Fruit fly (Drosophila melanogaster) whole organism, pupa: Measurements from ENCODE around the gene Snx3.

Experiments used
- CG10348 ChIP-seq: fragments of 200-800 bp; sonication (Bioruptor generic); IDR thresholded peaks from 2 replicates; pipeline ENCODE4 v1.3.6; 2022; ENCODE audit warnings: missing biosample characterization, missing genetic modification characterization
- CG12605 ChIP-seq: fragments of 200-800 bp; sonication (Bioruptor generic); IDR thresholded peaks from 2 replicates; pipeline ENCODE4 v1.3.6; 2022; ENCODE audit warnings: missing biosample characterization, missing genetic modification characterization
- CG13204 ChIP-seq: fragments of 200-800 bp; sonication (Bioruptor generic); optimal IDR thresholded peaks from 2 replicates; lab custom pipeline; 2018; ENCODE audit warnings: missing biosample characterization, mild to moderate bottlenecking, missing genetic modification characterization, moderate library complexity
- CG14655 ChIP-seq: fragments of 200-800 bp; sonication (Bioruptor generic); optimal IDR thresholded peaks from 3 replicates; lab custom pipeline; 2017; ENCODE audit warnings: mild to moderate bottlenecking, missing biosample characterization, missing genetic modification reagents, missing genetic modification characterization
- CG15710 ChIP-seq: fragments of 200-800 bp; sonication (Bioruptor generic); optimal IDR thresholded peaks from 2 replicates; lab custom pipeline; 2018; ENCODE audit warnings: missing biosample characterization, mild to moderate bottlenecking, missing genetic modification characterization, moderate library complexity
- CG17806 ChIP-seq: fragments of 200-800 bp; sonication (Bioruptor generic); optimal IDR thresholded peaks from 2 replicates; lab custom pipeline; 2018; ENCODE audit warnings: missing biosample characterization, mild to moderate bottlenecking, missing genetic modification characterization, moderate library complexity
- CG32121 ChIP-seq: fragments of 200-800 bp; sonication (Bioruptor generic); IDR thresholded peaks from 2 replicates; pipeline ENCODE4 v1.3.6; 2022; ENCODE audit warnings: missing biosample characterization, missing genetic modification characterization
- CG34367 ChIP-seq: fragments of 200-800 bp; sonication (Bioruptor generic); optimal IDR thresholded peaks from 2 replicates; lab custom pipeline; 2018; ENCODE audit warnings: missing biosample characterization, mild to moderate bottlenecking, missing genetic modification characterization
- CG4496 ChIP-seq: fragments of 200-800 bp; sonication (Bioruptor generic); IDR thresholded peaks from 3 replicates; pipeline ENCODE4 v1.3.6; 2022; ENCODE audit warnings: missing biosample characterization, missing genetic modification characterization
- CG8159 ChIP-seq: fragments of 200-800 bp; sonication (Bioruptor generic); optimal IDR thresholded peaks from 3 replicates; lab custom pipeline; 2018; ENCODE audit warnings: missing biosample characterization, mild to moderate bottlenecking, missing genetic modification characterization, moderate library complexity
- CG8301 ChIP-seq: fragments of 200-800 bp; sonication (Bioruptor generic); optimal IDR thresholded peaks from 2 replicates; lab custom pipeline; 2018; ENCODE audit warnings: missing biosample characterization, mild to moderate bottlenecking, missing genetic modification characterization
- CG9948 ChIP-seq: fragments of 200-800 bp; sonication (Bioruptor generic); optimal IDR thresholded peaks from 2 replicates; lab custom pipeline; 2018; ENCODE audit warnings: missing biosample characterization, mild to moderate bottlenecking, missing genetic modification characterization, moderate library complexity
- D1 ChIP-seq: fragments of 200-800 bp; sonication (Bioruptor generic); optimal IDR thresholded peaks from 2 replicates; lab custom pipeline; 2018; ENCODE audit warnings: missing biosample characterization, mild to moderate bottlenecking, missing genetic modification characterization, moderate library complexity
- EcR ChIP-seq: fragments of 200-800 bp; sonication (Bioruptor generic); optimal IDR thresholded peaks from 3 replicates; lab custom pipeline; 2019; ENCODE audit warnings: missing biosample characterization, missing genetic modification characterization, mild to moderate bottlenecking, moderate library complexity, missing genetic modification reagents
- Ets98B ChIP-seq: fragments of 200-800 bp; sonication (Bioruptor generic); IDR thresholded peaks from 2 replicates; pipeline ENCODE4 v1.3.6; 2022; ENCODE audit warnings: missing biosample characterization, missing genetic modification characterization
- Pif1A ChIP-seq: fragments of 200-800 bp; sonication (Bioruptor generic); optimal IDR thresholded peaks from 3 replicates; lab custom pipeline; 2016; ENCODE audit warnings: missing biosample characterization, missing genetic modification characterization
- Pif1B ChIP-seq: fragments of 200-800 bp; sonication (Bioruptor generic); optimal IDR thresholded peaks from 3 replicates; lab custom pipeline; 2016; ENCODE audit warnings: missing biosample characterization, missing genetic modification characterization
- Snoo ChIP-seq: fragments of 200-800 bp; sonication (Bioruptor generic); optimal IDR thresholded peaks from 3 replicates; lab custom pipeline; 2017; ENCODE audit warnings: missing biosample characterization, mild to moderate bottlenecking, missing genetic modification characterization, inconsistent platforms
- fd96Ca ChIP-seq: fragments of 200-800 bp; sonication (Bioruptor generic); IDR thresholded peaks from 3 replicates; pipeline ENCODE4 v1.3.6; 2022; ENCODE audit warnings: missing biosample characterization, missing genetic modification characterization
- gl ChIP-seq: fragments of 200-800 bp; sonication (Bioruptor generic); optimal IDR thresholded peaks from 2 replicates; lab custom pipeline; 2018; ENCODE audit warnings: missing biosample characterization, mild to moderate bottlenecking, missing genetic modification characterization
- rn ChIP-seq: fragments of 200-800 bp; sonication (Bioruptor generic); IDR thresholded peaks from 2 replicates; pipeline ENCODE4 v1.3.6; 2022; ENCODE audit warnings: missing biosample characterization, missing genetic modification characterization

Gene Snx3

dm6 chr3R:12641620-12642019 is 13.8 kb downstream of the Snx3 start:
- no peak for TF ChIP-seq CG9948 (tag; lab: Kevin White, UChicago)
- no peak for TF ChIP-seq CG14655
- TF ChIP-seq EcR (GFP tag; lab: Kevin White, UChicago), result no peak
- TF ChIP-seq Ets98B, result no peak
- TF ChIP-seq CG10348, result no peak
- no peak for TF ChIP-seq CG12605 (GFP tag; lab: Robert Waterston, UW)
- TF ChIP-seq CG32121 (GFP tag; lab: Robert Waterston, UW), result no peak
- TF ChIP-seq CG15710 (tag; lab: Kevin White, UChicago), result no peak
- TF ChIP-seq CG4496, result no peak
- no peak for TF ChIP-seq rn
- TF ChIP-seq gl (tag; lab: Kevin White, UChicago), result no peak
- no peak for TF ChIP-seq D1 (tag; lab: Kevin White, UChicago)
- TF ChIP-seq CG13204 (GFP tag; lab: Kevin White, UChicago), result no peak
- no peak for TF ChIP-seq Snoo
- TF ChIP-seq, all 21 proteins: peak for 0

DNA sequence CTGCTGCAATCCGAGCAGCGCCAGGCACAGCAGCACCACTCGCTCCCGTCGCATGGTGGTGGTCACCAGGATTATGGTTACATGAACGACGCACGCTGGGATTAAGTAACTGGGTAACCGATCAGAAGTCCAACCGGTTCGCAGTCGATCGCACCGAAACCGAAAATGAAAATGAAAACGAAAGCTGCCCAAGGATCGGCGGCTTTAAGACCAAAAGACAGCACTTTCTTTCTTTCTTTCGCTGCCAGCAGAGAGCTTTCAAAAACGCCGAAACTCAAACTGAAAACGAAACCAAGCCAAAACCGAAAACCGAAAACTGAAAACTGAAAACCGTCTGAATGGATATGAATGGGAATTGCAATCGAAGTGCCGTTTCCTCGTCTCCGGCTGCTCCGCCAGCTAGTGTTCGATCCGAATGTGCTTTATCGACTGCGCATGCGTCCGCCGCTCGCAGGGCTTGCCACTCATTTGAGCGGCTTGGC is 14.3 kb downstream of the Snx3 start, which contains the start of gene CG6753:
Gene CG6753 (minus strand): TSS at position 432 of the 482 bp plus-strand sequence.
- TF ChIP-seq fd96Ca (no peak), CG8159 (tag; lab: Kevin White, UChicago) (no peak), CG34367 (tag; lab: Kevin White, UChicago) (no peak), CG9948 (tag; lab: Kevin White, UChicago) (no peak), Ets98B (no peak)

DNA sequence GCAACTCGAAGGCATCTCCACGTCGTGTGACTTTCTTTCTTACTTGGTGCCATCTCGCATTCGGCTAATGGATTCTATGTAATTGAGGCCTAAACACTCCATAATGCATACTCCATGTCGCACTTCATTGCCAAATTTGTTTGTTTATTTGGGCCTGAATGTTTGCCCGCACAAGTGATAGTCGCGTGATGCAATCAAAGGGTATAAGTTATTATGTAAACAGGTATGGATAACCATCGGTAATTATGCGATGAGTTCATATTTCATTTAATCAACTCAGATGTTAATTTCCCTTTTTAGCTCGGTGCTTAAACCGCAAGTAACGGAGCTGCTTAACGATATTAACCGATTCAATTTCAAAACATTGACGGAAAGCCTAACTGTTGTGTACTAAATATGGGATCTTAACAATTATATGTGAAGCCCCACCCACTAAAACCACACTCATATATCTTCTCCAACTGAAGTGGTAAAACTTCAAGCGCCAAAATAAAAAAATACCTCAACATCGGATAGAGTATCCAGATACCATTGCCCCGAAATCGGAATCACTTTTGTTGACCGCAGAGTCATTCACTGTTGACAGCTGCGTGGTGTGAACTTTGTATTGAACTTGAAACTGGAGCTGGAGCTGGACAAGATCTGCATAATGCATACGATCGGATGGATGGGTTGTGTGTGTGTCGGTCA is 16.9 kb downstream of the Snx3 start:
- TF ChIP-seq Pif1A (peak; percentile 27), Ets98B (no peak), Pif1B (no peak), CG8159 (tag; lab: Kevin White, UChicago) (peak; percentile 9), EcR (GFP tag; lab: Kevin White, UChicago) (peak; percentile 61), CG8301 (no peak)

DNA sequence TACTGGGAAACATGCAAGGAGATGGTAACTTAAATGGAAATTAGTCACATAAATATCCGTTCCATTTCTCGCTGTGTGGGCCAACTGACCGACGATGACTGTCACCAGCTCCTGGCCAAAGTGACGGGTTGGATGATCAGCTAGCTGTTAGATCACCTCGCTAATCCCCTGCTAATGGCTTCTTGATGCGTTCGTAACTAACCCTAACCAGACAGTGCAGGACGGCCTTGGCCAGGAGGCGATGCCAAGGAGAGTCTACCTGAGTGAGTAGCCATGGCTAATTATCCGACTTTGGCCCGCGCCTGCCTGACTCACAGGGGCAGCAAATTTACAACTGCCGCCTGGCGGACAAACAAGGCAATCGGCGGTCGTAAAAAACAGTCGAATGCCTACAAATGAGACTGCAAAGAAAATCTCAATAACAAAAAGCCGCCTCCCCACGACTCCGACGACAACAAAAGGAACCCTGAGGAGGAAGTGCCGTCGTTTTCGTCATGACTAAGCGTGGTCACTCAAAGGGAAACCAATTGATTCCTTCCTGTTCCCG is 18.0 kb downstream of the Snx3 start:
- TF ChIP-seq CG8159 (tag; lab: Kevin White, UChicago), result no peak
- no peak for TF ChIP-seq EcR (GFP tag; lab: Kevin White, UChicago)
- TF ChIP-seq CG14655, result no peak
- no peak for TF ChIP-seq Snoo
- no peak for TF ChIP-seq CG4496
- TF ChIP-seq, all 21 proteins: peak for 0

dm6 chr3R:12646926-12647325 is 19.1 kb downstream of the Snx3 start:
- TF ChIP-seq gl (tag; lab: Kevin White, UChicago), result no peak
- no peak for TF ChIP-seq CG14655
- TF ChIP-seq CG4496, result no peak
- no peak for TF ChIP-seq Snoo
- TF ChIP-seq CG13204 (GFP tag; lab: Kevin White, UChicago), result no peak
- no peak for TF ChIP-seq D1 (tag; lab: Kevin White, UChicago)
- no peak for TF ChIP-seq CG8159 (tag; lab: Kevin White, UChicago)
- no peak for TF ChIP-seq CG17806 (tag; lab: Kevin White, UChicago)
- TF ChIP-seq Pif1A, result no peak
- no peak for TF ChIP-seq Pif1B
- TF ChIP-seq CG34367 (tag; lab: Kevin White, UChicago), result no peak

DNA sequence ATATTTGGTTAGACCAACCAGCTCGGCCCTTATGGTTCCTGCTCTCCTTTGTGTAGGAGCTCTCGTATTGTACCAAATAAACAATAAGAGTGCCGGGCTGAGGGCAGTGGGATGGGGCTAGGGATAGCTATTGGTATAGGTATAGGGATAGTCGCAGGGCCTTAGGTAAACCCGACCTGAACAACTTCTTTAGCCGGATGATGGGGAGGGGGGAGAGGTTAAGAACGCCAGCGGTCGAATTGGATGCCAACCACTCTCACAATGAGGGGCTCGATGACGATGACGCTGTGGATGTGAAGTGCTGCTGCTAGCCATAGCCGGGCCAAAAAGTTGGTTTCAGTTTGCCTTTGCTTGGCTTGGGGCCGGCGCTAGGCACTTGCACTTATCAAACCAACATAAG is 19.5 kb downstream of the Snx3 start:
- TF ChIP-seq CG17806 (tag; lab: Kevin White, UChicago) (no peak), fd96Ca (0 out of 3 replicates have a peak, but pooled peaks have one; percentile 26)

- TF ChIP-seq CG12605 (GFP tag; lab: Robert Waterston, UW), result 0 out of 2 replicates have a peak, but pooled peaks have one; percentile 24
- no peak for TF ChIP-seq Pif1A
- TF ChIP-seq CG4496, result peak; percentile 50; the same call in 1 of the 3 replicates
- TF ChIP-seq EcR (GFP tag; lab: Kevin White, UChicago), result peak; percentile 66
- no peak for TF ChIP-seq D1 (tag; lab: Kevin White, UChicago)
- TF ChIP-seq Ets98B, result 0 out of 2 replicates have a peak, but pooled peaks have one; percentile 11
- TF ChIP-seq Pif1B, result no peak
- TF ChIP-seq, all 21 proteins: peak for 4
Observed at dm6 chr3R:12647954-12648353, 20.1 kb downstream of the Snx3 start, which contains the start of gene Dtg. Gene Dtg, plus strand, starts transcription at chr3R:12648058.
